Worm (Caenorhabditis elegans) whole organism, L4 larva: ENCODE results near the gene C34C12.9.

Source experiments
- F10B5.3 ChIP-seq: sonication (generic microtip); optimal IDR thresholded peaks from 2 replicates; lab custom pipeline; 2016; ENCODE audit warnings: mild to moderate bottlenecking, missing genetic modification characterization, missing compliant biosample characterization
- F26F4.8 ChIP-seq: fragments of 200-800 bp; sonication (Bioruptor generic); conservative IDR thresholded peaks from 2 replicates; pipeline ENCODE4 v1.3.6; 2022; ENCODE audit warnings: missing genetic modification characterization, missing compliant biosample characterization
- F49E8.2 ChIP-seq: sonication (generic microtip); optimal IDR thresholded peaks from 2 replicates; lab custom pipeline; 2016; ENCODE audit warnings: missing compliant biosample characterization, mild to moderate bottlenecking, missing genetic modification characterization, borderline replicate concordance
- T20F7.1 ChIP-seq: fragments of 200-800 bp; sonication (Bioruptor generic); optimal IDR thresholded peaks from 2 replicates; lab custom pipeline; 2018; ENCODE audit warnings: mild to moderate bottlenecking, missing genetic modification characterization, missing compliant biosample characterization
- Y105C5A.15 ChIP-seq: fragments of 200-800 bp; sonication (Bioruptor generic); IDR thresholded peaks from 2 replicates; pipeline ENCODE4 v1.3.6; 2022; ENCODE audit warnings: missing genetic modification characterization, missing compliant biosample characterization
- Y5F2A.4 ChIP-seq: fragments of 200-800 bp; sonication (Bioruptor generic); optimal IDR thresholded peaks from 2 replicates; lab custom pipeline; 2018; ENCODE audit warnings: mild to moderate bottlenecking, missing genetic modification characterization, missing compliant biosample characterization
- ZK337.2 ChIP-seq: fragments of 200-800 bp; sonication (Bioruptor generic); IDR thresholded peaks from 2 replicates; pipeline ENCODE4 v1.3.6; 2022; ENCODE audit warnings: missing genetic modification reagents, missing genetic modification characterization, missing compliant biosample characterization
- ama-1 ChIP-seq: fragments of 150-350 bp; optimal IDR thresholded peaks from 2 replicates; lab custom pipeline; 2014; ENCODE audit warnings: inconsistent platforms, mixed read lengths
- ceh-20 ChIP-seq: fragments of 200-800 bp; sonication (Bioruptor generic); IDR thresholded peaks from 2 replicates; pipeline ENCODE4 v1.3.6; 2022; ENCODE audit warnings: missing genetic modification reagents, missing genetic modification characterization, missing compliant biosample characterization
- ceh-28 ChIP-seq: fragments of 150-350 bp; optimal IDR thresholded peaks from 2 replicates; lab custom pipeline; 2014; ENCODE audit warnings: missing biosample characterization, missing genetic modification reagents, missing genetic modification characterization
- ctbp-1 ChIP-seq: fragments of 200-800 bp; sonication (Bioruptor generic); IDR thresholded peaks from 2 replicates; pipeline ENCODE4 v1.3.6; 2022; ENCODE audit warnings: missing genetic modification reagents, missing genetic modification characterization, missing compliant biosample characterization
- daf-16 ChIP-seq, 3 experiments: sonication (generic microtip); optimal IDR thresholded peaks; 2 replicates each; lab custom pipeline; 2016 to 2017; ENCODE audit warnings: missing genetic modification characterization in 3 of 3, missing genetic modification reagents in 3 of 3, mild to moderate bottlenecking in 2 of 3, missing compliant biosample characterization in 2 of 3, missing biosample characterization in 1 of 3, moderate library complexity in 1 of 3
- daf-19 ChIP-seq: fragments of 200-800 bp; sonication (Bioruptor generic); conservative IDR thresholded peaks from 2 replicates; pipeline ENCODE4 v1.3.6; 2022; ENCODE audit warnings: missing genetic modification characterization, missing compliant biosample characterization
- dmd-6 ChIP-seq: fragments of 200-800 bp; sonication (Bioruptor generic); IDR thresholded peaks from 2 replicates; pipeline ENCODE4 v1.3.6; 2022; ENCODE audit warnings: missing genetic modification reagents, missing genetic modification characterization, missing compliant biosample characterization
- dmd-8 ChIP-seq: fragments of 200-800 bp; sonication (Bioruptor generic); IDR thresholded peaks from 2 replicates; pipeline ENCODE4 v1.3.6; 2022; ENCODE audit warnings: missing genetic modification characterization, missing compliant biosample characterization
- duxl-1 ChIP-seq: sonication (generic microtip); optimal IDR thresholded peaks from 2 replicates; lab custom pipeline; 2016; ENCODE audit warnings: mild to moderate bottlenecking, missing genetic modification characterization, moderate library complexity, missing compliant biosample characterization; ENCODE audit not compliant: poor library complexity
- egl-27 ChIP-seq: sonication (generic microtip); optimal IDR thresholded peaks from 3 replicates; lab custom pipeline; 2017; ENCODE audit warnings: missing biosample characterization, missing genetic modification reagents, missing genetic modification characterization
- fkh-10 ChIP-seq: fragments of 150-350 bp; optimal IDR thresholded peaks from 2 replicates; lab custom pipeline; 2014; ENCODE audit warnings: missing biosample characterization, missing genetic modification reagents, missing genetic modification characterization
- hlh-11 ChIP-seq: fragments of 200-800 bp; sonication (Bioruptor generic); optimal IDR thresholded peaks from 2 replicates; lab custom pipeline; 2018; ENCODE audit warnings: mild to moderate bottlenecking, missing genetic modification characterization, missing compliant biosample characterization
- hlh-30 ChIP-seq: sonication (generic microtip); optimal IDR thresholded peaks from 2 replicates; lab custom pipeline; 2017; ENCODE audit warnings: antibody characterized with exemption, mild to moderate bottlenecking, missing genetic modification characterization, missing compliant biosample characterization; ENCODE audit not compliant: insufficient read depth
- hmg-1.1 ChIP-seq: fragments of 200-800 bp; sonication (Bioruptor generic); IDR thresholded peaks from 2 replicates; pipeline ENCODE4 v1.3.6; 2022; ENCODE audit warnings: missing genetic modification reagents, missing genetic modification characterization, missing compliant biosample characterization
- jun-1 ChIP-seq: fragments of 150-350 bp; optimal IDR thresholded peaks from 2 replicates; lab custom pipeline; 2014; ENCODE audit warnings: missing biosample characterization, missing genetic modification reagents, missing genetic modification characterization
- lim-7 ChIP-seq: fragments of 200-800 bp; sonication (Bioruptor generic); IDR thresholded peaks from 2 replicates; pipeline ENCODE4 v1.3.6; 2022; ENCODE audit warnings: missing genetic modification characterization, missing compliant biosample characterization
- lin-15B ChIP-seq: fragments of 150-350 bp; sonication (generic microtip); optimal IDR thresholded peaks from 3 replicates; lab custom pipeline; 2014; ENCODE audit warnings: missing biosample characterization, missing genetic modification characterization
- lin-29 ChIP-seq: fragments of 200-800 bp; sonication (Bioruptor generic); IDR thresholded peaks from 2 replicates; pipeline ENCODE4 v1.3.6; 2022; ENCODE audit warnings: missing genetic modification reagents, missing genetic modification characterization, missing compliant biosample characterization
- lir-3 ChIP-seq: sonication (generic microtip); optimal IDR thresholded peaks from 2 replicates; lab custom pipeline; 2016; ENCODE audit warnings: mild to moderate bottlenecking, missing genetic modification characterization, missing compliant biosample characterization
- madf-5 ChIP-seq, 2 experiments: fragments of 200-800 bp; sonication (Bioruptor generic); IDR thresholded peaks; 2 replicates each; pipeline ENCODE4 v1.3.6; 2022; ENCODE audit warnings: missing compliant biosample characterization in 2 of 2, missing genetic modification characterization in 2 of 2
- madf-9 ChIP-seq: fragments of 200-800 bp; sonication (Bioruptor generic); conservative IDR thresholded peaks from 2 replicates; pipeline ENCODE4 v1.3.6; 2022; ENCODE audit warnings: missing genetic modification reagents, missing genetic modification characterization, missing compliant biosample characterization
- mdl-1 ChIP-seq, 2 experiments: fragments of 150-350 bp in 1 of 2; sonication (generic microtip) in 1 of 2; optimal IDR thresholded peaks; 2 replicates each; lab custom pipeline; 2014 to 2017; ENCODE audit warnings: missing biosample characterization in 2 of 2, missing genetic modification characterization in 2 of 2
- mxl-3 ChIP-seq: fragments of 200-800 bp; sonication (Bioruptor generic); optimal IDR thresholded peaks from 2 replicates; lab custom pipeline; 2018; ENCODE audit warnings: mild to moderate bottlenecking, missing genetic modification characterization, missing compliant biosample characterization
- nhr-10 ChIP-seq: fragments of 150-350 bp; optimal IDR thresholded peaks from 2 replicates; lab custom pipeline; 2014; ENCODE audit warnings: missing biosample characterization, missing genetic modification characterization
- nhr-237 ChIP-seq: sonication (generic microtip); optimal IDR thresholded peaks from 2 replicates; lab custom pipeline; 2017; ENCODE audit warnings: missing biosample characterization, missing genetic modification characterization
- nhr-25 ChIP-seq: sonication (generic microtip); optimal IDR thresholded peaks from 2 replicates; lab custom pipeline; 2017; ENCODE audit warnings: missing genetic modification characterization, mild to moderate bottlenecking, missing compliant biosample characterization, antibody characterized with exemption, moderate library complexity, borderline replicate concordance; ENCODE audit not compliant: insufficient read depth
- nhr-42 ChIP-seq: fragments of 200-800 bp; sonication (Bioruptor generic); IDR thresholded peaks from 2 replicates; pipeline ENCODE4 v1.3.6; 2022; ENCODE audit warnings: missing genetic modification characterization, missing compliant biosample characterization
- nhr-48 ChIP-seq: sonication (generic microtip); optimal IDR thresholded peaks from 2 replicates; lab custom pipeline; 2016; ENCODE audit warnings: mild to moderate bottlenecking, missing genetic modification characterization, missing compliant biosample characterization
- set-16 ChIP-seq: fragments of 200-800 bp; sonication (Bioruptor generic); IDR thresholded peaks from 2 replicates; pipeline ENCODE4 v1.3.6; 2022; ENCODE audit warnings: missing genetic modification reagents, missing genetic modification characterization, missing compliant biosample characterization
- skn-1 ChIP-seq: fragments of 150-350 bp; optimal IDR thresholded peaks from 2 replicates; lab custom pipeline; 2014; ENCODE audit warnings: missing biosample characterization, missing genetic modification characterization
- spr-1 ChIP-seq: sonication (generic microtip); optimal IDR thresholded peaks from 2 replicates; lab custom pipeline; 2016; ENCODE audit warnings: mild to moderate bottlenecking, missing genetic modification characterization, missing compliant biosample characterization
- spr-3 ChIP-seq: fragments of 200-800 bp; sonication (Bioruptor generic); optimal IDR thresholded peaks from 2 replicates; lab custom pipeline; 2018; ENCODE audit warnings: mild to moderate bottlenecking, missing genetic modification characterization, missing compliant biosample characterization
- tra-1 ChIP-seq: fragments of 200-800 bp; sonication (Bioruptor generic); IDR thresholded peaks from 2 replicates; pipeline ENCODE4 v1.3.6; 2022; ENCODE audit warnings: missing genetic modification reagents, missing genetic modification characterization, missing compliant biosample characterization
- unc-62 ChIP-seq, 3 experiments: fragments of 150-350 bp in 1 of 3; sonication (generic microtip); optimal IDR thresholded peaks in 2 of 3; peaks in 1 of 3; 1 replicate in 1 of 3; 2 replicates in 2 of 3; lab custom pipeline; 2014 to 2017; ENCODE audit warnings: missing biosample characterization in 3 of 3, missing genetic modification characterization in 3 of 3, missing genetic modification reagents in 3 of 3, missing genotype in 1 of 3
- vab-7 ChIP-seq: fragments of 200-800 bp; sonication (Bioruptor generic); IDR thresholded peaks from 2 replicates; pipeline ENCODE4 v1.3.6; 2022; ENCODE audit warnings: missing genetic modification reagents, missing genetic modification characterization, missing compliant biosample characterization
- zip-11 ChIP-seq: fragments of 200-800 bp; sonication (Bioruptor generic); IDR thresholded peaks from 2 replicates; pipeline ENCODE4 v1.3.6; 2022; ENCODE audit warnings: missing genetic modification characterization, missing compliant biosample characterization
- ztf-11 ChIP-seq: fragments of 150-350 bp; optimal IDR thresholded peaks from 2 replicates; lab custom pipeline; 2014; ENCODE audit warnings: missing biosample characterization, missing genetic modification characterization

The C34C12.9 gene

DNA sequence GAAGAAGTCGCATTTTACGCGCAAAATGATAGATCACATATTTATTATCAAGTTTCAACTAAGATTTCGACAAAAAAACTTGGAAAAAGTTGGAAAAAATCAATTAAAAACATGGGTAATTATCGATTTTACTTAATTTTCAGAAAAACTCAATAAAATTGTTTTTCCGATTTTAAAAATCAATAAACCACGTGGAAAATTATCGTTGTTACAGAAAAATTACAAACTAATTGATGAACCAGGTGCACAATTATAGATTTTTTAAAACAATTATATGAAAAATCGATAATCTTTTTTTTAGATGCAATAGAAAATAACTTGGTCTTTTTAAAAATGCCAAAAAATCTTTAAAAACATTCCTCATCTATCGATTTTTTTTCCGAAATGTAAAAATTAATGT lies 44.6 kb downstream of the C34C12.9 start:
- TF ChIP-seq lin-15B (tag; lab: Kevin White, UChicago) (no peak), spr-3 (GFP tag; lab: Kevin White, UChicago) (no peak), ceh-28 (tag; lab: Kevin White, UChicago) (peak; percentile 61)

DNA sequence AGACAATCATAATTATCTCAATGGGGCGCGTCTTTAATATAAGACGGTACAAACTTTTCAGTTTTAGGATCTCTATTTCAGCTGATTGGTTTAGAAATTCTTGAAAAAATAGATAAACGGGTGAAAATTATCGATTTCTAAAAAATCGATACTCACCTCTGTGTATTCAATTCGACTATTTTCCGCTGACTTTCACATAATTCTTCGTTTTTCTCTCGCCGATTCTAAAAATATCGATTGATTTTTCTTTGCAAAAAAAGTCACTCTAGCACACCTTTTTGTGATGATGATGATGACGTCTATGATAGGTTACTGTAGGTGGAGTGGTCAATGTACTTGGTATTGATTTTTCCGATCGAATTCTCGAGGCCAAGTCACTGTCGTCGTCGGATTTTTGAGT lies 45.6 kb downstream of the C34C12.9 start:
- no peak for TF ChIP-seq F26F4.8 (GFP tag; lab: Robert Waterston, UW)
- no peak for TF ChIP-seq nhr-25 (tag; lab: Kevin White, UChicago)
- no peak for TF ChIP-seq Y105C5A.15 (GFP tag; lab: Robert Waterston, UW)
- TF ChIP-seq hlh-30: no peak
- no peak for TF ChIP-seq nhr-42 (GFP tag; lab: Robert Waterston, UW)
- TF ChIP-seq duxl-1: no peak
- no peak for TF ChIP-seq ztf-11
- peak; percentile 82 for TF ChIP-seq ceh-28 (tag; lab: Kevin White, UChicago)

DNA sequence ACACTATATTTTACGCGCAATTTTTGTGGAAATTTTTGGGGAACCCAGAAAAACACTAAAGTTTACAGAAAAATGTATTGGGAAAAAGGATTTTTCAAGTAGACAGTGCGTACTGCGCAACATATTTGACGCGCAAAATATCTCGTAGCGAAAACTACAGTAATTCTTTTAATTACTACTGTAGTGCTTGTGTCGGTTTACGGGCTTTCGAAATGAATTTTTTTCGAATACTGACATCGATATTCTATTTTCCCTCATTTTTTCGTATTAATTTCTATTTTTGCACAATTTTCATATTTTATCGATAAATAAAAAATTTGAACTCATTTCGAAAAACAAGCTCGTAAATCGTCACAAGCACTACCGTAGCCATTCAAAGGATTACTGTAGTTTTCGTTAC lies 46.7 kb downstream of the C34C12.9 start:
- no peak for TF ChIP-seq lin-29 (GFP tag; lab: Robert Waterston, UW)
- no peak for TF ChIP-seq skn-1 (tag; lab: Kevin White, UChicago)
- no peak for TF ChIP-seq hlh-11 (tag; lab: Kevin White, UChicago)
- TF ChIP-seq daf-19: no peak
- TF ChIP-seq ztf-11: no peak
- TF ChIP-seq nhr-48: no peak
- peak in 1 of 2 experiments; percentile 95 for TF ChIP-seq unc-62 (GFP tag; optimal IDR thresholded peaks at IDR 0.05 in 1 of 2; lab: Kevin White, UChicago)
- no peak for TF ChIP-seq unc-62 (tag; optimal IDR thresholded peaks at IDR 0.05; lab: Kevin White, UChicago)

DNA sequence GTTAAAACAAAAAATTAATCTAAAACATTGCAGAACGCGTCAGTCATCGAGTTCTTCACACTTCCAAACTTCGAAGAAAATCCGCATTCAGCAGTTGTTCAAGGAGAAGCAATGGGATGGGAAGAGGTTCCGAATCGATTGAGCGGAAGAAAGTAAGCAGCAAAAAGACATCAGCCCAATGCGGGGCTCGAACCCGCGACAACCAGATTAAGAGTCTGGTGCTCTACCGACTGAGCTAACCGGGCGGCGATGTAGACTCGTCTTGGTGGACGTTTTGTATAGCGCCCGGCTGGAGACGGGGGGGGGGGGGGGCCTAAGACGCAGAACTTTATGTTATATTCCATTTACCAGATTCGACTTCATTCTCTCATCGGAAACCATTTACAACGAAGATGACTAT lies 48.6 kb downstream of the C34C12.9 start:
- peak; percentile 63; the same call in 1 of the 2 replicates for TF ChIP-seq dmd-8
- TF ChIP-seq daf-19: no peak
- TF ChIP-seq madf-9 (GFP tag; lab: Robert Waterston, UW): no peak
- no peak for TF ChIP-seq daf-16 (GFP tag; optimal IDR thresholded peaks at IDR 0.05; lab: Kevin White, UChicago)
- no peak for TF ChIP-seq daf-16 (tag; optimal IDR thresholded peaks at IDR 0.05; lab: Kevin White, UChicago)
- TF ChIP-seq ceh-20 (GFP tag; lab: Robert Waterston, UW): 0 out of 2 replicates have a peak, but pooled peaks have one; percentile 15
- peak; percentile 36 for TF ChIP-seq dmd-6 (GFP tag; lab: Robert Waterston, UW)
- TF ChIP-seq ama-1: no peak
- peak; percentile 79 for TF ChIP-seq lim-7
- TF ChIP-seq egl-27: no peak
- TF ChIP-seq nhr-237 (tag; lab: Kevin White, UChicago): no peak
- no peak for TF ChIP-seq lir-3 (tag; lab: Kevin White, UChicago)
- 0 out of 4 replicates have a peak, but pooled peaks of 1 of the 2 experiments have one; percentile 49 for TF ChIP-seq madf-5 (GFP tag; IDR thresholded peaks at IDR 0.05; lab: Robert Waterston, UW)
- TF ChIP-seq F26F4.8 (GFP tag; lab: Robert Waterston, UW): no peak
- no peak for TF ChIP-seq mxl-3 (GFP tag; lab: Kevin White, UChicago)
- TF ChIP-seq spr-1 (tag; lab: Kevin White, UChicago): no peak
- TF ChIP-seq T20F7.1 (GFP tag; lab: Kevin White, UChicago): no peak
- TF ChIP-seq tra-1 (GFP tag; lab: Robert Waterston, UW): 0 out of 2 replicates have a peak, but pooled peaks have one; percentile 19
- 0 out of 2 replicates have a peak, but pooled peaks have one; percentile 36 for TF ChIP-seq ZK337.2 (GFP tag; lab: Robert Waterston, UW)
- no peak for TF ChIP-seq jun-1 (tag; lab: Kevin White, UChicago)
- no peak for TF ChIP-seq mdl-1 (tag; optimal IDR thresholded peaks at IDR 0.05; lab: Kevin White, UChicago)
- TF ChIP-seq ctbp-1 (GFP tag; lab: Robert Waterston, UW): 0 out of 2 replicates have a peak, but pooled peaks have one; percentile 43
- TF ChIP-seq F49E8.2: no peak
- peak; percentile 74 for TF ChIP-seq set-16 (GFP tag; lab: Robert Waterston, UW)
- TF ChIP-seq fkh-10 (GFP tag; lab: Kevin White, UChicago): no peak
- TF ChIP-seq lin-29 (GFP tag; lab: Robert Waterston, UW): no peak
- TF ChIP-seq zip-11 (GFP tag; lab: Robert Waterston, UW): no peak
- no peak for TF ChIP-seq F10B5.3 (tag; lab: Kevin White, UChicago)
- TF ChIP-seq hmg-1.1 (GFP tag; lab: Robert Waterston, UW): peak; percentile 49; the same call in 1 of the 2 replicates
- no peak for TF ChIP-seq nhr-10 (tag; lab: Kevin White, UChicago)
- TF ChIP-seq vab-7 (GFP tag; lab: Robert Waterston, UW): peak; percentile 51; the same call in 1 of the 2 replicates
- no peak for TF ChIP-seq Y5F2A.4 (GFP tag; lab: Kevin White, UChicago)
